Worm (Caenorhabditis elegans) whole organism, L2 larva: ENCODE measurements around the gene nspg-6.

Experiments used
- C34F6.9 ChIP-seq: fragments of 150-350 bp; optimal IDR thresholded peaks from 2 replicates; lab custom pipeline; 2014; ENCODE audit warnings: missing biosample characterization, missing genetic modification characterization
- F13H6.1 ChIP-seq: sonication (generic microtip); optimal IDR thresholded peaks from 2 replicates; lab custom pipeline; 2016; ENCODE audit warnings: missing genetic modification characterization, missing compliant biosample characterization
- R02D3.7 ChIP-seq: fragments of 150-350 bp; optimal IDR thresholded peaks from 2 replicates; lab custom pipeline; 2014; ENCODE audit warnings: missing biosample characterization, missing genetic modification characterization
- Y55F3AM.14 ChIP-seq: fragments of 200-800 bp; sonication (Bioruptor generic); optimal IDR thresholded peaks from 2 replicates; lab custom pipeline; 2018; ENCODE audit warnings: mild to moderate bottlenecking, missing genetic modification characterization, missing compliant biosample characterization
- ZK546.5 ChIP-seq: sonication (generic microtip); optimal IDR thresholded peaks from 2 replicates; lab custom pipeline; 2017; ENCODE audit warnings: missing biosample characterization, missing genetic modification characterization
- alr-1 ChIP-seq: fragments of 150-350 bp; optimal IDR thresholded peaks from 2 replicates; lab custom pipeline; 2014; ENCODE audit warnings: missing biosample characterization, missing genetic modification characterization
- aly-2 ChIP-seq: fragments of 150-350 bp; optimal IDR thresholded peaks from 2 replicates; lab custom pipeline; 2014; ENCODE audit warnings: missing biosample characterization, missing genetic modification characterization
- ama-1 ChIP-seq: fragments of 150-350 bp; optimal IDR thresholded peaks from 2 replicates; lab custom pipeline; 2018; ENCODE audit warnings: inconsistent platforms
- blmp-1 ChIP-seq: sonication (generic microtip); optimal IDR thresholded peaks from 2 replicates; lab custom pipeline; 2017; ENCODE audit warnings: missing genetic modification characterization, mild to moderate bottlenecking, missing compliant biosample characterization, antibody characterized with exemption, moderate library complexity; ENCODE audit not compliant: insufficient read depth
- ceh-16 ChIP-seq: fragments of 150-350 bp; optimal IDR thresholded peaks from 2 replicates; lab custom pipeline; 2014; ENCODE audit warnings: missing biosample characterization, missing genetic modification characterization
- ceh-82 ChIP-seq: fragments of 150-350 bp; optimal IDR thresholded peaks from 2 replicates; lab custom pipeline; 2014; ENCODE audit warnings: missing biosample characterization, missing genetic modification characterization
- crh-2 ChIP-seq: sonication (generic microtip); optimal IDR thresholded peaks from 2 replicates; lab custom pipeline; 2017; ENCODE audit warnings: missing biosample characterization, missing genetic modification characterization
- dmd-4 ChIP-seq: sonication (generic microtip); optimal IDR thresholded peaks from 2 replicates; lab custom pipeline; 2017; ENCODE audit warnings: missing biosample characterization, missing genetic modification characterization
- egl-27 ChIP-seq: sonication (generic microtip); optimal IDR thresholded peaks from 3 replicates; lab custom pipeline; 2017; ENCODE audit warnings: missing biosample characterization, missing genetic modification reagents, missing genetic modification characterization
- elt-1 ChIP-seq: fragments of 150-350 bp; optimal IDR thresholded peaks from 2 replicates; lab custom pipeline; 2014; ENCODE audit warnings: missing biosample characterization, missing genetic modification characterization
- elt-3 ChIP-seq: sonication (generic microtip); optimal IDR thresholded peaks from 2 replicates; lab custom pipeline; 2017; ENCODE audit warnings: missing biosample characterization, missing genetic modification characterization
- fos-1 ChIP-seq: fragments of 150-350 bp; optimal IDR thresholded peaks from 2 replicates; lab custom pipeline; 2014; ENCODE audit warnings: missing biosample characterization, missing genetic modification characterization
- gmeb-1 ChIP-seq: fragments of 150-350 bp; optimal IDR thresholded peaks from 2 replicates; lab custom pipeline; 2014; ENCODE audit warnings: missing biosample characterization, missing genetic modification characterization
- lin-11 ChIP-seq: fragments of 150-350 bp; sonication (generic microtip); optimal IDR thresholded peaks from 2 replicates; lab custom pipeline; 2014; ENCODE audit warnings: missing biosample characterization, missing genetic modification characterization, inconsistent platforms, mixed read lengths
- lin-13 ChIP-seq: fragments of 150-350 bp; optimal IDR thresholded peaks from 2 replicates; lab custom pipeline; 2014; ENCODE audit warnings: missing biosample characterization, missing genetic modification reagents, missing genetic modification characterization
- lin-39 ChIP-seq: fragments of 150-350 bp; optimal IDR thresholded peaks from 2 replicates; lab custom pipeline; 2014; ENCODE audit warnings: missing biosample characterization, missing genetic modification reagents, missing genetic modification characterization
- lsy-2 ChIP-seq, 2 experiments: fragments of 150-350 bp in 1 of 2; sonication (generic microtip) in 1 of 2; optimal IDR thresholded peaks; 2 replicates each; lab custom pipeline; 2014 to 2017; ENCODE audit warnings: missing biosample characterization in 2 of 2, missing genetic modification characterization in 2 of 2
- mab-5 ChIP-seq: fragments of 150-350 bp; optimal IDR thresholded peaks from 2 replicates; lab custom pipeline; 2014; ENCODE audit warnings: missing biosample characterization, missing genetic modification characterization
- mbf-1 ChIP-seq: sonication (generic microtip); optimal IDR thresholded peaks from 2 replicates; lab custom pipeline; 2017; ENCODE audit warnings: missing biosample characterization, missing genetic modification characterization
- mdl-1 ChIP-seq, 2 experiments: fragments of 150-350 bp in 1 of 2; sonication (generic microtip) in 1 of 2; optimal IDR thresholded peaks; 2 replicates each; lab custom pipeline; 2017; ENCODE audit warnings: missing biosample characterization in 2 of 2, missing genetic modification characterization in 2 of 2
- nhr-10 ChIP-seq: sonication (generic microtip); optimal IDR thresholded peaks from 2 replicates; lab custom pipeline; 2017; ENCODE audit warnings: missing biosample characterization, missing genetic modification characterization
- nhr-11 ChIP-seq: fragments of 150-350 bp; optimal IDR thresholded peaks from 2 replicates; lab custom pipeline; 2014; ENCODE audit warnings: missing biosample characterization, missing genetic modification characterization
- nhr-12 ChIP-seq: fragments of 150-350 bp; optimal IDR thresholded peaks from 2 replicates; lab custom pipeline; 2014; ENCODE audit warnings: missing biosample characterization, missing genetic modification characterization
- nhr-129 ChIP-seq: fragments of 150-350 bp; optimal IDR thresholded peaks from 2 replicates; lab custom pipeline; 2014; ENCODE audit warnings: missing biosample characterization, missing genetic modification characterization
- nhr-21 ChIP-seq: fragments of 150-350 bp; optimal IDR thresholded peaks from 2 replicates; lab custom pipeline; 2014; ENCODE audit warnings: missing biosample characterization, missing genetic modification characterization
- nhr-23 ChIP-seq: fragments of 150-350 bp; optimal IDR thresholded peaks from 2 replicates; lab custom pipeline; 2014; ENCODE audit warnings: missing biosample characterization, missing genetic modification reagents, missing genetic modification characterization
- nhr-237 ChIP-seq: fragments of 150-350 bp; optimal IDR thresholded peaks from 2 replicates; lab custom pipeline; 2014; ENCODE audit warnings: missing biosample characterization, missing genetic modification characterization
- nhr-25 ChIP-seq: fragments of 150-350 bp; sonication (generic microtip); optimal IDR thresholded peaks from 3 replicates; lab custom pipeline; 2014; ENCODE audit warnings: missing biosample characterization, missing genetic modification characterization
- nhr-6 ChIP-seq: fragments of 150-350 bp; optimal IDR thresholded peaks from 2 replicates; lab custom pipeline; 2014; ENCODE audit warnings: missing biosample characterization, missing genetic modification characterization
- nhr-77 ChIP-seq: fragments of 150-350 bp; optimal IDR thresholded peaks from 2 replicates; lab custom pipeline; 2014; ENCODE audit warnings: missing biosample characterization, missing genetic modification characterization
- peb-1 ChIP-seq: fragments of 150-350 bp; optimal IDR thresholded peaks from 2 replicates; lab custom pipeline; 2014; ENCODE audit warnings: missing biosample characterization, missing genetic modification characterization
- sem-4 ChIP-seq: fragments of 150-350 bp; optimal IDR thresholded peaks from 2 replicates; lab custom pipeline; 2014; ENCODE audit warnings: missing biosample characterization, missing genetic modification reagents, missing genetic modification characterization
- skn-1 ChIP-seq: sonication (generic microtip); optimal IDR thresholded peaks from 2 replicates; lab custom pipeline; 2017; ENCODE audit warnings: missing biosample characterization, missing genetic modification characterization
- sma-3 ChIP-seq: sonication (generic microtip); optimal IDR thresholded peaks from 2 replicates; lab custom pipeline; 2016; ENCODE audit warnings: missing genetic modification reagents, missing genetic modification characterization, missing compliant biosample characterization
- sma-9 ChIP-seq, 2 experiments: fragments of 150-350 bp in 1 of 2; sonication (generic microtip) in 1 of 2; optimal IDR thresholded peaks; 2 replicates each; lab custom pipeline; 2014 to 2016; ENCODE audit warnings: missing genetic modification characterization in 2 of 2, mild to moderate bottlenecking in 1 of 2, missing biosample characterization in 1 of 2, missing compliant biosample characterization in 1 of 2, missing genetic modification reagents in 1 of 2, moderate library complexity in 1 of 2
- snpc-4 ChIP-seq: fragments of 150-350 bp; optimal IDR thresholded peaks from 2 replicates; lab custom pipeline; 2014; ENCODE audit warnings: missing biosample characterization, missing genetic modification characterization
- unc-39 ChIP-seq: fragments of 150-350 bp; optimal IDR thresholded peaks from 2 replicates; lab custom pipeline; 2014; ENCODE audit warnings: missing biosample characterization, missing genetic modification characterization
- unc-55 ChIP-seq: fragments of 150-350 bp; sonication (generic microtip); optimal IDR thresholded peaks from 3 replicates; lab custom pipeline; 2014; ENCODE audit warnings: missing biosample characterization, missing genetic modification reagents, missing genetic modification characterization
- unc-62 ChIP-seq: fragments of 150-350 bp; optimal IDR thresholded peaks from 2 replicates; lab custom pipeline; 2014; ENCODE audit warnings: missing biosample characterization, missing genetic modification reagents, missing genetic modification characterization
- zag-1 ChIP-seq: fragments of 150-350 bp; optimal IDR thresholded peaks from 2 replicates; lab custom pipeline; 2014; ENCODE audit warnings: missing biosample characterization, missing genetic modification characterization
- ztf-1 ChIP-seq: fragments of 200-800 bp; sonication (Bioruptor generic); conservative IDR thresholded peaks from 2 replicates; pipeline ENCODE4 v1.3.6; 2022; ENCODE audit warnings: missing genetic modification characterization, missing compliant biosample characterization
- ztf-11 ChIP-seq: sonication (generic microtip); optimal IDR thresholded peaks from 2 replicates; lab custom pipeline; 2017; ENCODE audit warnings: missing biosample characterization, missing genetic modification characterization
- ztf-4 ChIP-seq: fragments of 150-350 bp; optimal IDR thresholded peaks from 2 replicates; lab custom pipeline; 2014; ENCODE audit warnings: missing biosample characterization, missing genetic modification characterization

nspg-6 gene

DNA sequence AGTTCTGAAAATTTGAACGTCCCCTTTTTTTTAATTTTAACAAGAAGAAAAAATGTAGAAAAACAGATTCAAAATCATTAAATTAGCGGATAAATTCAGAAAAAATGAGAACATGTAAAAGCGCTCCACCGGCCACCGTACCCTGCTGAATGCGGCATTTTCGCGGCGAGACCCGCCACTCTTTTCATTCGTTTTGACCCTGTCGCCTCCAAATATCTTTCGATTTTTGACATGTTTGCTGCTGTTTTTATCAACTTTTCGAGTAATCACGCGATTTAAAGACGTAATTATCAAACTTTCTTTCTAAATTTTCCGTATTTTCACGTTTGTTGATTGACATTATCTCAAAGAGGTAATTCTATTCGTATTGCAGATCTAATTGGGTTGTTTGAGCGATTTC is 21.4 kb upstream of the nspg-6 start, which contains the start of gene gsp-2:
Gene gsp-2, plus strand, starts transcription at position 374 of the 400 bp plus-strand sequence.
- TF ChIP-seq zag-1 (tag; lab: Kevin White, UChicago) = no peak
- TF ChIP-seq unc-62 = no peak
- no peak for TF ChIP-seq ztf-4 (tag; lab: Kevin White, UChicago)
- peak; percentile 54 for TF ChIP-seq snpc-4 (tag; lab: Kevin White, UChicago)
- no peak for TF ChIP-seq nhr-6 (tag; lab: Kevin White, UChicago)
- no peak for TF ChIP-seq unc-39 (tag; lab: Kevin White, UChicago)
- TF ChIP-seq nhr-77 (tag; lab: Kevin White, UChicago) = no peak
- peak; percentile 22 for TF ChIP-seq blmp-1
- no peak for TF ChIP-seq nhr-237 (tag; lab: Kevin White, UChicago)
- TF ChIP-seq ztf-11 (tag; lab: Kevin White, UChicago) = no peak
- TF ChIP-seq fos-1 = peak; percentile 46
- TF ChIP-seq nhr-23 (tag; lab: Kevin White, UChicago) = no peak
- peak; percentile 86 for TF ChIP-seq ZK546.5
- no peak for TF ChIP-seq ceh-82
- no peak for TF ChIP-seq mab-5
- no peak for TF ChIP-seq elt-3 (tag; lab: Kevin White, UChicago)
- peak; percentile 87 for TF ChIP-seq lin-11 (tag; lab: Kevin White, UChicago)
- TF ChIP-seq lsy-2 (tag; optimal IDR thresholded peaks at IDR 0.05; lab: Kevin White, UChicago) = peak; percentile 86 to 97
- no peak for TF ChIP-seq nhr-10 (tag; lab: Kevin White, UChicago)
- peak; percentile 81 for TF ChIP-seq C34F6.9 (tag; lab: Kevin White, UChicago)
- peak; percentile 71 for TF ChIP-seq gmeb-1
- TF ChIP-seq sem-4 (tag; lab: Kevin White, UChicago) = peak; percentile 51
- peak; percentile 58 for TF ChIP-seq ama-1 (lab: Kevin White, UChicago)
- peak; percentile 42 for TF ChIP-seq ceh-16 (tag; lab: Kevin White, UChicago)
- TF ChIP-seq dmd-4 (tag; lab: Kevin White, UChicago) = no peak
- TF ChIP-seq mdl-1 (tag; optimal IDR thresholded peaks at IDR 0.05; lab: Kevin White, UChicago) = no peak
- no peak for TF ChIP-seq egl-27 (tag; lab: Kevin White, UChicago)
- peak; percentile 75 for TF ChIP-seq lin-13 (GFP tag; lab: Kevin White, UChicago)
- peak; percentile 87 for TF ChIP-seq unc-55
- peak; percentile 77 for TF ChIP-seq crh-2 (tag; lab: Kevin White, UChicago)
- peak; percentile 33 for TF ChIP-seq sma-9 (GFP tag; optimal IDR thresholded peaks at IDR 0.05; lab: Kevin White, UChicago)
- no peak for TF ChIP-seq sma-9 (tag; optimal IDR thresholded peaks at IDR 0.05; lab: Kevin White, UChicago)
- TF ChIP-seq nhr-12 (tag; lab: Kevin White, UChicago) = no peak
- TF ChIP-seq aly-2 (tag; lab: Kevin White, UChicago) = no peak
- no peak for TF ChIP-seq alr-1 (tag; lab: Kevin White, UChicago)
- TF ChIP-seq Y55F3AM.14 = peak; percentile 43
- TF ChIP-seq nhr-129 (tag; lab: Kevin White, UChicago) = peak; percentile 77
- TF ChIP-seq R02D3.7 (tag; lab: Kevin White, UChicago) = no peak
- TF ChIP-seq elt-1 (tag; lab: Kevin White, UChicago) = no peak
- TF ChIP-seq mbf-1 (tag; lab: Kevin White, UChicago) = no peak
- no peak for TF ChIP-seq skn-1 (tag; lab: Kevin White, UChicago)
- TF ChIP-seq peb-1 (tag; lab: Kevin White, UChicago) = no peak
- peak; percentile 29 for TF ChIP-seq nhr-25
- peak; percentile 59 for TF ChIP-seq sma-3 (GFP tag; lab: Kevin White, UChicago)
- no peak for TF ChIP-seq ztf-1 (GFP tag; lab: Robert Waterston, UW)
- peak; percentile 23 for TF ChIP-seq F13H6.1 (tag; lab: Kevin White, UChicago)
- TF ChIP-seq nhr-21 (tag; lab: Kevin White, UChicago) = peak; percentile 27
- TF ChIP-seq lin-39 (tag; lab: Kevin White, UChicago) = no peak
- no peak for TF ChIP-seq nhr-11 (tag; lab: Kevin White, UChicago)
- TF ChIP-seq, all 48 proteins: peak for 21
